Fruit fly (Drosophila melanogaster) Kc167 (cell line): ENCODE measurements around the gene CG16852.

ENCODE experiments used
- Myc ChIP-seq: fragments of >200 bp; optimal IDR thresholded peaks from 2 replicates; lab custom pipeline; 2017; ENCODE audit warnings: missing external identifiers
- Sin3A ChIP-seq: fragments of >200 bp; optimal IDR thresholded peaks from 2 replicates; lab custom pipeline; 2018; ENCODE audit warnings: missing external identifiers
- h ChIP-seq: fragments of >200 bp; optimal IDR thresholded peaks from 3 replicates; lab custom pipeline; 2018; ENCODE audit warnings: missing external identifiers
- insv ChIP-seq: fragments of >200 bp; optimal IDR thresholded peaks from 3 replicates; lab custom pipeline; 2018; ENCODE audit warnings: missing external identifiers
- psq ChIP-seq: fragments of >200 bp; optimal IDR thresholded peaks from 2 replicates; lab custom pipeline; 2017; ENCODE audit warnings: missing external identifiers
- ttk ChIP-seq: sonication (Bioruptor generic); optimal IDR thresholded peaks from 2 replicates; lab custom pipeline; 2017; ENCODE audit warnings: missing external identifiers

Gene CG16852

DNA sequence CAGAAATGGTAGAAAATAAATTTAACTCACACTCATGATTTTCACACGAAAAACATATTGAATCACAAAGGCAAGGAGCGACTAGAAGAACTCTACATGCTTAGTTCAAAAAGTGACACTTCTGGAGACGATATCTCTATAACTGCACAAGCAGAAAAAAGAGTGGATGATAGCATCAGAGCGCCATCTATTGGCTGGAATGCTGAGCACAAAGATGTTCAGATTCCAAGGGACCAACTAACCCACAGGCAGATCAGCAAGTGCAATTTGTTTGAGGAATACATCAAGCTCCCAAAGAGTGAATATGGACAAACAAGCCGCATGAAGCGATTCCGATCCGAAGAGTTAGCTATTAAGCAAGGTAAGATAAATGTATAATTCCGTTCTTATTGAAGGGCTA is at the start of gene CG16852:
Gene CG16852, plus strand, starts transcription at position 48 of the 400 bp plus-strand sequence.
- TF ChIP-seq Myc (lab: Kevin White, UChicago): no peak
- no peak for TF ChIP-seq Sin3A (lab: Kevin White, UChicago)
- TF ChIP-seq h (lab: Kevin White, UChicago): no peak
- no peak for TF ChIP-seq ttk (lab: Kevin White, UChicago)
- TF ChIP-seq psq (lab: Kevin White, UChicago): no peak
- no peak for TF ChIP-seq insv (lab: Kevin White, UChicago)

DNA sequence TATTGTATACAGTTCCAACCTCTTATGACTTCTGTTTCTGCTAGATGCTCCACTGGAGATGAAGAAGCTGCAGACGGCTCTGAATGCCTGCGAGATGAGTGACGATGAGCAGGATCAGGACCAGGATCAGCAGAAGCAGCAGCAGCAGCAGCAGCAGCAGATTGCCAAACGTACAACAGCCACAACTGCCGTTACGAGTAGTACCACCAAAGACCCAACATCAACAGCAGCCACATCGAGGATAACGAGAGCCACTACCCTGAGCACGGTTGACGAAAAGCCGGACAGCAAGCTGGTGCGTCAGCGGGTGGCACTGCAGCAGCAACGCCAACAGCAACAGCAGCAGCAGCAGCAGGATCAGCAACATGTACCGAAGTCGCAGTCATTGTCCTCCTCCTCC is 42.6 kb upstream of the CG16852 start:
- TF ChIP-seq insv (lab: Kevin White, UChicago) (no peak), h (lab: Kevin White, UChicago) (no peak), ttk (lab: Kevin White, UChicago) (no peak), Myc (lab: Kevin White, UChicago) (no peak), psq (lab: Kevin White, UChicago) (no peak), Sin3A (lab: Kevin White, UChicago) (no peak)

DNA sequence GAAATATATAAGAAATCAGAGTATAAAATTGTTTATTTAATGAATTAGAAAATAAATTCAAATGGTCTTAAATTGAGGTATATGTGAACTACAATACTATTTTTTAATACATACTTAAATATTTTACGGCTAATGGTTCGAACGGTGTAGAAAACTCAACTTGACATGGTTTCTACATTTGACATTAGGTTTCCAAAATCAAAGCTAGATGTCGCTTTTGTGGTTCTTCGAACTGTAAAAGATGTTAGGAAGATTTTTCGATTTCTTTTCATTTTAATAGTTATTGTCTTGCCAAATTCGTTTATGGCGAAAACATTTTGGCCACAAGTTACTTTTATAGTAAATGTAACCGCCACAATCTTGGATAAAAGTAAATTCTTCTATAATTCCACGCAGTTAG is 40.1 kb upstream of the CG16852 start:
- TF ChIP-seq Sin3A (lab: Kevin White, UChicago): no peak
- no peak for TF ChIP-seq ttk (lab: Kevin White, UChicago)
- TF ChIP-seq Myc (lab: Kevin White, UChicago): no peak
- no peak for TF ChIP-seq insv (lab: Kevin White, UChicago)
- no peak for TF ChIP-seq psq (lab: Kevin White, UChicago)
- TF ChIP-seq h (lab: Kevin White, UChicago): no peak

DNA sequence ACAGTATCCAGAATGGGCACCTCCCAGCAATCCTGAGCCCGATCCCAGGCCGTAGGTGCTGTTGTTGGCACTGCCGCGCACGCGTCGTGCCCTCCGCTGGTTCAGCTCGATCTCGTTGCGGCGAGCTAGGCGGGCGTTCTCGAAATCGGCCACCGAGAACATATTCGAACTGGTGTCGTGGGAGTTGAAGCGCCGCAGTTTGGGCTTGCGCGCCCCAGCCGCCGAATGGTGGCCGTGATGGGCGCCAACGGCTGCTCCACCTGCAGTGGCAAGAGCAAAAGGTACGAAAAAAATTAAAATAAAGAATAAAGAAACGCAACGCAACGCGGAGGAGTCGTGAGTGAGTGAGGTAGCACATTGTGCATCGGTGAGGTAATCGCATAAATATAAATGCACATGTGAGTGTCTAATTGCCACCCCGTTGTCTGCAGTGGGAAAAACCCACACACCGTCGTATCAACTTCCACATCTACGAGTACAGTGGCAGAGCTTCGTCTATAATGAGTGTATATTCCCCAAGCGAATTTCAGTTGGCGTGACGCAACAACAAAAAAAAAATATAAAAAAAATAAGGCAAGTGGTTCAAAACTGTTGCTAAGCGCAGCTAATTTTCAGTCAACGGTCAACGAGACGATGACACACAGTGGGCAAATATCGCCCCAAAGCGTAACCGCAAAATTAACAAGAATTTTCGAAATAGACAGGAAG is 30.9 kb upstream of the CG16852 start:
- no peak for TF ChIP-seq psq (lab: Kevin White, UChicago)
- TF ChIP-seq ttk (lab: Kevin White, UChicago): no peak
- no peak for TF ChIP-seq Myc (lab: Kevin White, UChicago)
- no peak for TF ChIP-seq insv (lab: Kevin White, UChicago)
- no peak for TF ChIP-seq Sin3A (lab: Kevin White, UChicago)
- no peak for TF ChIP-seq h (lab: Kevin White, UChicago)

DNA sequence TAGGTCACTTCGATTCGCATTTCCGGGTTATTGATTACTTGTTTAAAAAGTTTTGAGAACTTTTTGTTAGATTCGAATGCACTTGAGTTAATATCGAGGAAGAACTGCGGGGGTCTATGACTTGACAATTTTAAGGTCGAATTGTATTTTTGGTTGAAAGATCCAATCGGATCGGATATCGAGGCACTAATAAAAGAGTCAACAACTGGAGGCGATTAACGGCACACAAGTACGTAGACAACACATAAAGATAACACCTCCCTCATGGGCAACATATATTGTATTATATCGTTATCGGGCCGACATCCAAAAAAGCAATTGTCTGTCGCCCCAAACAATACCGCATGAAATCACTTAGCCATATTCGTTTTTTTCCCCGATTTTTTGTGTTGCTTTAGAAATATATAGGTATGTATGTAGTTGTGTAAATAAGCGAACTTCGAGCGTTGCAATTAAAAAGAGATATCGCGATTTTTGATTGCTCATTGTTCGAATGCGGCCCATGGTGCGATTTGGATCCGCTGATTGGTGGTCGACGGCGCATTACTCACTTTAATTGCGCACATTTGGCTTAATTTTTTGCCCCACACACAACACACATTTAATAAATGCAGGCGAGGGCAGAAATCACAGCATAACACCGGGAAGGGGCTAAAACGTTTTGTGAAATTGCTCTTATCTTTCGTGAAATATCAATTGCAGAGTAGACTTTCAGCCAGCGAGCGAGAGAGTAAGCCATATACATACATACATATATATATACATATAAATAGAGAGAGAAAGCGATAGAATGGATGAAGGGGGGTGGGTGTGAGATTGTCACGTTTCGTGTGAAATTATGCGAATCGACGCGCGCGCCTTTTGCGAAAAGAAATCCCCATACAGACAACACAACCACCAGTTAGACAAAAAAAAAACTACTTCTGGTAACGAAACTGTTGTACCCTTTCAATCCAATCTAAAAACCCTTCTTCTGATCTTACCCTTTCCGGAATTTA is 29.4 kb upstream of the CG16852 start:
- TF ChIP-seq Myc (lab: Kevin White, UChicago) (no peak), h (lab: Kevin White, UChicago) (no peak), insv (lab: Kevin White, UChicago) (no peak), psq (lab: Kevin White, UChicago) (no peak), Sin3A (lab: Kevin White, UChicago) (no peak), ttk (lab: Kevin White, UChicago) (no peak)

DNA sequence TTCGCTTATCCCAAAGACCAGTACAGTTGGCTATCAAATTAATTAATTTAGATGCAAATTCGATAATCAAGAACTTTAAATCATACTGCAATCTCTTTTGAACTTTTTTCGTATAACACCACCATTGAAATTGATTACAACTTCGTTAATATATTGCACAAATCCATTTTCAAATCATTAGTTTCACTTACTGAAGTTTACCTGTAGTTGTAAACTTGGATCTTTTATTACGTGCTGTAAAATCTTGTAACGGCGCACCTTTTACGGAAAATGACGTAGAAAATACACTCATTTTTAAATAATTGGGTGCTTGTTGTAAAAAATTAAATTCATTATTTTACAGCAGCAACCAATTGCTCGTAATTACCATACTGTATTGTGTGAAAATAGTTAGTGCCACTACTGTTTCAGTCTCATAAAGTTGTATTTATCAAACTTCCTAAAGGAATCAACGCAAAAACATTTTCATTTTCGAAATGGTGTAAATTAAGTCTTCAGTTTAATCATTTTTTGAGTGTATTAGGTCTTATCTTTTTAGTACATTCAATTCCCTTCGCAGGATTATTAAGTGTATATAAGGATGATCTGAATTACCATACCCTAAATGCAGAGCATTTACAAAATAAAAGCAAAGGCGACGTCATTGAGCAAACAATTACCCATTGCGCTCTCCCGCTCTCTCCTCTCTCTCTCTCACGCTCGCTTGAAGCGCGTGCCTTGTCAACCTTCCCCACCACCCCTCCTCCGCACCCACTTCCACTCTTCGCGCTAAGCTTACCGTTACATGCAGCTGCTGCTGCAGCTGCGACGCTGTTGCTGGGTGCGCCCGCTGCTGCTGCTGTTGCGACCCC is 28.1 kb upstream of the CG16852 start:
- TF ChIP-seq insv (lab: Kevin White, UChicago) (no peak), Myc (lab: Kevin White, UChicago) (no peak), ttk (lab: Kevin White, UChicago) (no peak), psq (lab: Kevin White, UChicago) (no peak), h (lab: Kevin White, UChicago) (no peak), Sin3A (lab: Kevin White, UChicago) (no peak)

DNA sequence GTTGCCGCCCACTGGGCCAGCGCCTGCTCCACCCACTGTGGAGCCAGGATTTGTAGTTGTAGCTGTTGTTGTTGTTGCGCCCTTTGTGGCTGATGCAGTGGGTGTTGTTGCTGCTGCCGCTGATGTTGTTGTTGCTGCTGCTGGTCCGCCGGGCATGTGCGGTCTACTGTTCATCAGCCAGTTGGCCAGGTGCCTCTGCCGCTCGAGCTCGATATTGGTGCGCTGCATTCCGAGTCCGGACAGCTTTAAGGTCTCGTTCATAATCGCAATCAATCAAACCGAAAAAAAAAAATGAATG is 27.6 kb upstream of the CG16852 start:
- TF ChIP-seq psq (lab: Kevin White, UChicago): no peak
- peak; percentile 85 for TF ChIP-seq insv (lab: Kevin White, UChicago)
- no peak for TF ChIP-seq Sin3A (lab: Kevin White, UChicago)
- TF ChIP-seq h (lab: Kevin White, UChicago): peak; percentile 60

DNA sequence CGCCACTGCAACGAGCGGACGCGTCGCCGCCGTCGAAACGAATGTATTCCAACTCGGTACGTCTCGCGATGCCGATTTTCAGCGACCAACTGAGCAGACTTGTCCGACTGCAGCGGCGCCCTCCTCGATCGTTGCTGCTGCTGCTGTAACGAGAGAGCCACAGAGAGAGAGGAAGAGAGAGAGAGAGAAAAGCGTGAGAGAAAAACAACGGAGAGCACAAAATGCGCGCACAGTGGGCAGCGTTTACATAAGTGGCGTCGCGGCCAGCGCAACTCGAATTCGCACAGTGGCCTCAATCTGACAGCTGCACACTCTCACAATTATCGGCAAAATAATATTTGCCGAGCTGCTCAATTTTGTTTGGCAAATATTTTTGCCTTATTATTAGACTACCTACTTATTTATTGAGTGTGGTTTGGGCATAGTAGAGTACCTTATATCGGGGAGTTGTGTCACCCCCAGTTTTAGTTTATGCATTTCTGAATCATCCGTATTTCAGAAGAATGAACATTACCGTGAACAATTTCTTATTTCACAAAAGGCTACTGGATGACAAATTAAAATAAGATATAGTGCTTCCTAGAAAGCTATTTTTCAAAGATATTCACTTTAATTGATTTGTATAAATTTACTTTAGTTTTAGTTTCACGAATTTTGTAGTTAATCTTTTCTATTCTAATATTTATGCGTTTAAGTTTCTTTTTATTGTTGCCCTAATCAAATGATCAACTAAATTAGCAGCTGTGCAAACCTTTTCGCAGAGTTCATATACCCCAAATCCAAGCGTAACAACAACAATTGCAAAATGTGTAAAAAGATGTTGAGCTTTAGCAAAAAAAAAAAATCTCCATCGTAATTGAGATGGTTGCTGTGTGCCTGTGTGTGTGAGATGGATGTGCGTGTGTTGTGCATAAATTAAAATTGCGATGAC is 27.0 kb upstream of the CG16852 start:
- TF ChIP-seq insv (lab: Kevin White, UChicago) (peak; percentile 35), psq (lab: Kevin White, UChicago) (no peak)

DNA sequence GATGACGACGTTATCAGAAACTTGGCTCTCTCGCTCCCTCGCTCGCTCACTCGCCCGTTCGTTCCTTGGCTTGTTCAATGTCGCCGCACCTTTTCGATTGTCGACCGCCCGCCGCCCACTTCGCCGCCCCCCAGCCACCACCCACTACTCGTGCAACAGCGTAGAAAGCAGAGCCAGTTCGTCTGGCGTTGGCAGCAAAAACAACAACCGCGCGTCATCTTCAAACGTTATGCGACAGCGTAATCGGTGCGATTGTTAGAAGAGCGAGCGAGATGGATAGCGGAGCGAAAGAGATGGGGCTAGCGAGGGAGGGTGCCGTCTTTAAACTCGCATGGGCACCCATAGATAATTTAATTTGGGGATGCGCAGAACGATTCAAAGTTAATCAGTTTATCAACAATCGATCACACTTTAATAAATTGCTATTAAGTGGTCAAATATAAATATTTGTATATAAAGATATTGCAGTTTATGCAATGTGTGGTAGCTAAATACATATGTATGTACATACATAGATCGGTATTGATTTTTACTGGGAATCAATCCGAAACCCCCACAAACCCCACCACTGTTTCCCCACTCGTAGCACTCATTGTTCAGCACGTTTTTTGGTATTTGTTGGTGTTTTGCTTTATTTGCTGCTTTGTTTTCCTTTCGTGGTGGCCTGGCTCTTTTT is 26.2 kb upstream of the CG16852 start:
- no peak for TF ChIP-seq psq (lab: Kevin White, UChicago)
- TF ChIP-seq Myc (lab: Kevin White, UChicago): no peak
- no peak for TF ChIP-seq h (lab: Kevin White, UChicago)
- no peak for TF ChIP-seq insv (lab: Kevin White, UChicago)
- no peak for TF ChIP-seq Sin3A (lab: Kevin White, UChicago)
- no peak for TF ChIP-seq ttk (lab: Kevin White, UChicago)
